Worm (Caenorhabditis elegans) whole organism, young adult: ENCODE data around the gene rgef-1.

Experiments used
- B0019.2 ChIP-seq: fragments of 200-800 bp; sonication (Bioruptor generic); conservative IDR thresholded peaks from 2 replicates; pipeline ENCODE4 v1.3.6; 2022; ENCODE audit warnings: missing genetic modification reagents, missing genetic modification characterization, missing compliant biosample characterization
- B0336.3 ChIP-seq: fragments of 200-800 bp; sonication (Bioruptor generic); IDR thresholded peaks from 2 replicates; pipeline ENCODE4 v1.3.6; 2022; ENCODE audit warnings: missing genetic modification characterization, missing compliant biosample characterization
- C17E4.6 ChIP-seq: fragments of 200-800 bp; sonication (Bioruptor generic); IDR thresholded peaks from 2 replicates; pipeline ENCODE4 v1.3.6; 2022; ENCODE audit warnings: missing genetic modification reagents, missing genetic modification characterization, missing compliant biosample characterization
- F22D6.2 ChIP-seq: sonication (generic microtip); optimal IDR thresholded peaks from 2 replicates; lab custom pipeline; 2016; ENCODE audit warnings: mild to moderate bottlenecking, missing genetic modification characterization, missing compliant biosample characterization
- F55B11.4 ChIP-seq: sonication (generic microtip); optimal IDR thresholded peaks from 2 replicates; lab custom pipeline; 2016; ENCODE audit warnings: missing compliant biosample characterization, missing genetic modification characterization, borderline replicate concordance; ENCODE audit not compliant: insufficient read depth
- F57C9.4 ChIP-seq: sonication (generic microtip); optimal IDR thresholded peaks from 2 replicates; lab custom pipeline; 2017; ENCODE audit warnings: mild to moderate bottlenecking, missing genetic modification characterization, missing compliant biosample characterization
- K12H6.12 ChIP-seq: fragments of 200-800 bp; sonication (Bioruptor generic); optimal IDR thresholded peaks from 2 replicates; lab custom pipeline; 2018; ENCODE audit warnings: mild to moderate bottlenecking, missing genetic modification characterization, missing compliant biosample characterization
- Y53F4B.3 ChIP-seq: fragments of 200-800 bp; sonication (Bioruptor generic); IDR thresholded peaks from 2 replicates; pipeline ENCODE4 v1.3.6; 2022; ENCODE audit warnings: missing genetic modification reagents, missing genetic modification characterization, missing compliant biosample characterization
- Y79H2A.3 ChIP-seq: fragments of 200-800 bp; sonication (Bioruptor generic); conservative IDR thresholded peaks from 2 replicates; pipeline ENCODE4 v1.3.6; 2022; ENCODE audit warnings: missing genetic modification reagents, missing genetic modification characterization, missing compliant biosample characterization
- aptf-3 ChIP-seq: fragments of 200-800 bp; sonication (Bioruptor generic); IDR thresholded peaks from 2 replicates; pipeline ENCODE4 v1.3.6; 2022; ENCODE audit warnings: missing genetic modification characterization, missing compliant biosample characterization
- athp-1 ChIP-seq: sonication (generic microtip); optimal IDR thresholded peaks from 2 replicates; lab custom pipeline; 2017; ENCODE audit warnings: mild to moderate bottlenecking, missing genetic modification characterization, missing compliant biosample characterization
- attf-6 ChIP-seq: fragments of 200-800 bp; sonication (Bioruptor generic); IDR thresholded peaks from 2 replicates; pipeline ENCODE4 v1.3.6; 2022; ENCODE audit warnings: missing genetic modification reagents, missing genetic modification characterization, missing compliant biosample characterization
- bed-2 ChIP-seq: fragments of 200-800 bp; sonication (Bioruptor generic); IDR thresholded peaks from 2 replicates; pipeline ENCODE4 v1.3.6; 2022; ENCODE audit warnings: missing genetic modification reagents, missing genetic modification characterization, missing compliant biosample characterization
- cebp-1 ChIP-seq, 2 experiments: fragments of 200-800 bp in 1 of 2; sonication (Bioruptor generic) in 1 of 2; sonication (generic microtip) in 1 of 2; IDR thresholded peaks in 1 of 2; optimal IDR thresholded peaks in 1 of 2; 2 replicates each; pipeline versions ENCODE4 v1.3.6 to Lab custom; 2017 to 2022; ENCODE audit warnings: missing compliant biosample characterization in 2 of 2, missing genetic modification characterization in 2 of 2, mild to moderate bottlenecking in 1 of 2, missing genetic modification reagents in 1 of 2, moderate library complexity in 1 of 2
- ceh-91 ChIP-seq: fragments of 200-800 bp; sonication (Bioruptor generic); IDR thresholded peaks from 2 replicates; pipeline ENCODE4 v1.3.6; 2022; ENCODE audit warnings: missing genetic modification reagents, missing genetic modification characterization, missing compliant biosample characterization
- chd-7 ChIP-seq: sonication (generic microtip); optimal IDR thresholded peaks from 2 replicates; lab custom pipeline; 2016; ENCODE audit warnings: mild to moderate bottlenecking, missing genetic modification characterization, moderate library complexity, missing compliant biosample characterization
- dox-1 ChIP-seq: fragments of 200-800 bp; sonication (Bioruptor generic); IDR thresholded peaks from 2 replicates; pipeline ENCODE4 v1.3.6; 2022; ENCODE audit warnings: missing genetic modification reagents, missing genetic modification characterization, missing compliant biosample characterization
- dpff-1 ChIP-seq: sonication (generic microtip); optimal IDR thresholded peaks from 2 replicates; lab custom pipeline; 2017; ENCODE audit warnings: mild to moderate bottlenecking, missing genetic modification characterization, missing compliant biosample characterization
- dpl-1 ChIP-seq: fragments of 150-350 bp; optimal IDR thresholded peaks from 2 replicates; lab custom pipeline; 2014; ENCODE audit warnings: missing biosample characterization, missing genetic modification reagents, missing genetic modification characterization
- efl-1 ChIP-seq: fragments of 150-350 bp; optimal IDR thresholded peaks from 2 replicates; lab custom pipeline; 2014; ENCODE audit warnings: missing biosample characterization, missing genetic modification reagents, missing genetic modification characterization
- ets-4 ChIP-seq: fragments of 200-800 bp; sonication (Bioruptor generic); optimal IDR thresholded peaks from 2 replicates; lab custom pipeline; 2018; ENCODE audit warnings: mild to moderate bottlenecking, missing genetic modification characterization, missing compliant biosample characterization
- gei-17 ChIP-seq: fragments of 200-800 bp; sonication (Bioruptor generic); optimal IDR thresholded peaks from 2 replicates; lab custom pipeline; 2018; ENCODE audit warnings: mild to moderate bottlenecking, missing genetic modification characterization, missing compliant biosample characterization
- hmg-1.2 ChIP-seq: fragments of 200-800 bp; sonication (Bioruptor generic); IDR thresholded peaks from 2 replicates; pipeline ENCODE4 v1.3.6; 2022; ENCODE audit warnings: missing genetic modification reagents, missing genetic modification characterization, missing compliant biosample characterization
- hsf-1 ChIP-seq: fragments of 200-800 bp; sonication (Bioruptor generic); IDR thresholded peaks from 2 replicates; pipeline ENCODE4 v1.3.6; 2022; ENCODE audit warnings: missing genetic modification reagents, missing genetic modification characterization, missing compliant biosample characterization
- lag-1 ChIP-seq: fragments of 200-800 bp; sonication (Bioruptor generic); IDR thresholded peaks from 2 replicates; pipeline ENCODE4 v1.3.6; 2022; ENCODE audit warnings: missing genetic modification reagents, missing genetic modification characterization, missing compliant biosample characterization
- lin-26 ChIP-seq: fragments of 200-800 bp; sonication (Bioruptor generic); IDR thresholded peaks from 2 replicates; pipeline ENCODE4 v1.3.6; 2022; ENCODE audit warnings: missing genetic modification reagents, missing genetic modification characterization, missing compliant biosample characterization
- lin-40 ChIP-seq: sonication (generic microtip); optimal IDR thresholded peaks from 2 replicates; lab custom pipeline; 2016; ENCODE audit warnings: missing genetic modification characterization, mild to moderate bottlenecking, missing compliant biosample characterization, missing genotype, missing genetic modification reagents
- lir-1 ChIP-seq: fragments of 200-800 bp; sonication (Bioruptor generic); conservative IDR thresholded peaks from 2 replicates; pipeline ENCODE4 v1.3.6; 2022; ENCODE audit warnings: missing genetic modification reagents, missing genetic modification characterization, missing compliant biosample characterization
- lsy-27 ChIP-seq: sonication (generic microtip); optimal IDR thresholded peaks from 2 replicates; lab custom pipeline; 2017; ENCODE audit warnings: missing genetic modification characterization, mild to moderate bottlenecking, missing compliant biosample characterization, antibody characterized with exemption, missing genotype, borderline replicate concordance; ENCODE audit not compliant: insufficient read depth
- madf-3 ChIP-seq: fragments of 200-800 bp; sonication (Bioruptor generic); IDR thresholded peaks from 2 replicates; pipeline ENCODE4 v1.3.6; 2022; ENCODE audit warnings: missing genetic modification reagents, missing genetic modification characterization, missing compliant biosample characterization
- madf-6 ChIP-seq: fragments of 200-800 bp; sonication (Bioruptor generic); IDR thresholded peaks from 2 replicates; pipeline ENCODE4 v1.3.6; 2022; ENCODE audit warnings: missing genetic modification reagents, missing genetic modification characterization, missing compliant biosample characterization
- mcd-1 ChIP-seq: fragments of 200-800 bp; sonication (Bioruptor generic); IDR thresholded peaks from 2 replicates; pipeline ENCODE4 v1.3.6; 2022; ENCODE audit warnings: missing genetic modification reagents, missing genetic modification characterization, missing compliant biosample characterization
- nfya-1 ChIP-seq: sonication (generic microtip); optimal IDR thresholded peaks from 2 replicates; lab custom pipeline; 2017; ENCODE audit warnings: antibody characterized with exemption, missing compliant biosample characterization, missing genetic modification characterization, borderline replicate concordance; ENCODE audit not compliant: insufficient read depth
- nhr-27 ChIP-seq: fragments of 200-800 bp; sonication (Bioruptor generic); optimal IDR thresholded peaks from 2 replicates; lab custom pipeline; 2018; ENCODE audit warnings: mild to moderate bottlenecking, missing genetic modification characterization, moderate library complexity, missing compliant biosample characterization
- pbrm-1 ChIP-seq: fragments of 200-800 bp; sonication (Bioruptor generic); IDR thresholded peaks from 2 replicates; pipeline ENCODE4 v1.3.6; 2022; ENCODE audit warnings: missing genetic modification reagents, missing genetic modification characterization, missing compliant biosample characterization
- pha-4 ChIP-seq: fragments of 150-350 bp; sonication (generic microtip); optimal IDR thresholded peaks from 2 replicates; lab custom pipeline; 2014; ENCODE audit warnings: missing biosample characterization, missing genetic modification reagents, missing genetic modification characterization
- rec-8 ChIP-seq, 2 experiments: sonication (generic microtip); optimal IDR thresholded peaks; 2 replicates each; lab custom pipeline; 2016; ENCODE audit warnings: mild to moderate bottlenecking in 2 of 2, missing genetic modification characterization in 2 of 2, missing genetic modification reagents in 2 of 2, missing genotype in 2 of 2, missing biosample characterization in 1 of 2, missing compliant biosample characterization in 1 of 2, moderate library complexity in 1 of 2
- snpc-1.1 ChIP-seq: sonication (generic microtip); optimal IDR thresholded peaks from 2 replicates; lab custom pipeline; 2017; ENCODE audit warnings: missing genetic modification characterization, mild to moderate bottlenecking, missing compliant biosample characterization, antibody characterized with exemption, moderate library complexity, missing genotype, missing genetic modification reagents; ENCODE audit not compliant: insufficient read depth
- snpc-1.3 ChIP-seq: sonication (generic microtip); optimal IDR thresholded peaks from 2 replicates; lab custom pipeline; 2017; ENCODE audit warnings: missing genetic modification characterization, mild to moderate bottlenecking, missing compliant biosample characterization, antibody characterized with exemption, moderate library complexity, missing genotype, missing genetic modification reagents; ENCODE audit not compliant: insufficient read depth
- zfh-2 ChIP-seq: fragments of 200-800 bp; sonication (Bioruptor generic); conservative IDR thresholded peaks from 2 replicates; pipeline ENCODE4 v1.3.6; 2022; ENCODE audit warnings: missing genetic modification reagents, missing genetic modification characterization, missing compliant biosample characterization
- ztf-22 ChIP-seq: fragments of 200-800 bp; sonication (Bioruptor generic); optimal IDR thresholded peaks from 2 replicates; lab custom pipeline; 2018; ENCODE audit warnings: mild to moderate bottlenecking, missing genetic modification characterization, moderate library complexity, missing compliant biosample characterization
- ztf-28 ChIP-seq: fragments of 200-800 bp; sonication (Bioruptor generic); IDR thresholded peaks from 2 replicates; pipeline ENCODE4 v1.3.6; 2022; ENCODE audit warnings: missing genetic modification reagents, missing genetic modification characterization, missing compliant biosample characterization
- ztf-3 ChIP-seq: fragments of 200-800 bp; sonication (Bioruptor generic); optimal IDR thresholded peaks from 2 replicates; lab custom pipeline; 2018; ENCODE audit warnings: mild to moderate bottlenecking, missing genetic modification characterization, missing compliant biosample characterization
- ztf-6 ChIP-seq: fragments of 200-800 bp; sonication (Bioruptor generic); IDR thresholded peaks from 2 replicates; pipeline ENCODE4 v1.3.6; 2022; ENCODE audit warnings: missing genetic modification reagents, missing genetic modification characterization, missing compliant biosample characterization

rgef-1 gene

DNA sequence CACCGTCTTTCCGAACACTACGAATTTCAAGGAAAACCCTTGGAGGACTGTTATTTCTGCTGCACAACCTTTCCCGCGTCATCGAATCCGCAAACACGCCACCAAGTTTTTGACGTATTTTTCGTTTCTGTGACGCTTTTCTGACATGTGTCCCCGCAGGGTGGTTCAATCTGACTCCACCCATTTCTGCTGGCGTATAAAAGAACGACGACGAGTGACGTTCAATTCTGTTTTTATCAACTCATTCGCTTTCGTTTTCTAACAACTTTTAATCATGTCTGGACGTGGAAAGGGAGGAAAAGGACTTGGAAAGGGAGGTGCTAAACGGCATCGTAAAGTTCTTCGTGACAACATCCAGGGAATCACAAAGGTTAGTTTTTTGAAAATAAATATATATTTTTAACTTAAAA lies 14.6 kb downstream of the rgef-1 start, which contains the start of gene his-37 (continued):
- peak; percentile 93 for TF ChIP-seq madf-3 (GFP tag; lab: Robert Waterston, UW)
- TF ChIP-seq cebp-1 (GFP tag; IDR thresholded peaks at IDR 0.05; lab: Robert Waterston, UW): peak; percentile 78
- TF ChIP-seq cebp-1 (tag; optimal IDR thresholded peaks at IDR 0.05; lab: Kevin White, UChicago): peak; percentile 96
- TF ChIP-seq lin-26: peak; percentile 69
- peak; percentile 93 for TF ChIP-seq ztf-6
- TF ChIP-seq ztf-28 (GFP tag; lab: Robert Waterston, UW): 0 out of 2 replicates have a peak, but pooled peaks have one; percentile 45
- TF ChIP-seq ztf-3 (GFP tag; lab: Kevin White, UChicago): peak; percentile 78
- peak; percentile 93 for TF ChIP-seq mcd-1 (GFP tag; lab: Robert Waterston, UW)
- peak; percentile 40; the same call in 1 of the 2 replicates for TF ChIP-seq C17E4.6 (GFP tag; lab: Robert Waterston, UW)
- no peak for TF ChIP-seq nfya-1
- peak; percentile 26 for TF ChIP-seq snpc-1.3 (tag; lab: Kevin White, UChicago)
- no peak for TF ChIP-seq Y79H2A.3 (GFP tag; lab: Robert Waterston, UW)
- TF ChIP-seq lag-1 (GFP tag; lab: Robert Waterston, UW): no peak
- TF ChIP-seq ets-4 (GFP tag; lab: Kevin White, UChicago): peak; percentile 98
- no peak for TF ChIP-seq snpc-1.1
- peak; percentile 90 for TF ChIP-seq lir-1 (GFP tag; lab: Robert Waterston, UW)
- peak; percentile 85 for TF ChIP-seq gei-17 (GFP tag; lab: Kevin White, UChicago)
- peak; percentile 96 for TF ChIP-seq B0336.3 (GFP tag; lab: Robert Waterston, UW)
- TF ChIP-seq madf-6: peak; percentile 33; the same call in 1 of the 2 replicates
- peak; percentile 94 for TF ChIP-seq ztf-22 (GFP tag; lab: Kevin White, UChicago)
- TF ChIP-seq athp-1 (tag; lab: Kevin White, UChicago): peak; percentile 59
- peak; percentile 94 for TF ChIP-seq chd-7 (tag; lab: Kevin White, UChicago)
- peak; percentile 64 for TF ChIP-seq F57C9.4 (tag; lab: Kevin White, UChicago)
- TF ChIP-seq B0019.2 (GFP tag; lab: Robert Waterston, UW): no peak
- TF ChIP-seq pha-4: peak; percentile 96
- TF ChIP-seq lin-40 (tag; lab: Kevin White, UChicago): peak; percentile 99
- TF ChIP-seq zfh-2: peak; percentile 96
- TF ChIP-seq efl-1: peak; percentile 38
- TF ChIP-seq pbrm-1 (GFP tag; lab: Robert Waterston, UW): peak; percentile 98
- TF ChIP-seq dpff-1 (tag; lab: Kevin White, UChicago): no peak
- no peak for TF ChIP-seq ceh-91 (GFP tag; lab: Robert Waterston, UW)
- TF ChIP-seq F22D6.2 (tag; lab: Kevin White, UChicago): peak; percentile 92
- TF ChIP-seq hsf-1: no peak
- TF ChIP-seq bed-2 (GFP tag; lab: Robert Waterston, UW): no peak
- no peak for TF ChIP-seq aptf-3
- TF ChIP-seq lsy-27 (tag; lab: Kevin White, UChicago): no peak
- TF ChIP-seq dpl-1: peak; percentile 50
- no peak for TF ChIP-seq F55B11.4 (tag; lab: Kevin White, UChicago)
- TF ChIP-seq dox-1 (GFP tag; lab: Robert Waterston, UW): peak; percentile 98
- peak; percentile 69 for TF ChIP-seq hmg-1.2 (GFP tag; lab: Robert Waterston, UW)
- TF ChIP-seq nhr-27 (tag; lab: Kevin White, UChicago): no peak
- TF ChIP-seq K12H6.12 (tag; lab: Kevin White, UChicago): peak; percentile 100
- no peak for TF ChIP-seq rec-8 (tag; optimal IDR thresholded peaks at IDR 0.05; lab: Kevin White, UChicago)
- TF ChIP-seq Y53F4B.3 (GFP tag; lab: Robert Waterston, UW): no peak
- TF ChIP-seq attf-6: no peak
